Fruit fly (Drosophila melanogaster) whole organism, embryonic: Measurements from ENCODE around the gene synr.

Source experiments
- Atf-2 ChIP-seq: fragments of 200-800 bp; sonication (Bioruptor generic); optimal IDR thresholded peaks from 2 replicates; lab custom pipeline; 2016; ENCODE audit warnings: missing biosample characterization, missing genetic modification characterization
- Awh ChIP-seq: fragments of 200-800 bp; sonication (Bioruptor generic); IDR thresholded peaks from 2 replicates; pipeline ENCODE4, ENCODE4 v1.3.6; 2022; ENCODE audit warnings: missing biosample characterization, missing genetic modification characterization
- B-H2 ChIP-seq: fragments of 200-800 bp; sonication (Bioruptor generic); optimal IDR thresholded peaks from 2 replicates; lab custom pipeline; 2018; ENCODE audit warnings: missing biosample characterization, mild to moderate bottlenecking, missing genetic modification characterization
- Bgb ChIP-seq: fragments of 200-800 bp; sonication (Bioruptor generic); IDR thresholded peaks from 2 replicates; pipeline ENCODE4 v1.3.6; 2022; ENCODE audit warnings: missing biosample characterization, missing genetic modification characterization; ENCODE audit not compliant: partially characterized antibody
- CG10147 ChIP-seq: fragments of 200-800 bp; sonication (Bioruptor generic); optimal IDR thresholded peaks from 2 replicates; lab custom pipeline; 2019; ENCODE audit warnings: missing biosample characterization, mild to moderate bottlenecking, missing genetic modification characterization, moderate library complexity
- CG1024 ChIP-seq: fragments of 200-800 bp; sonication (Bioruptor generic); IDR thresholded peaks from 2 replicates; pipeline ENCODE4 v1.3.6; 2022; ENCODE audit warnings: missing biosample characterization, missing genetic modification characterization
- CG13424 ChIP-seq: fragments of 200-800 bp; sonication (Bioruptor generic); optimal IDR thresholded peaks from 2 replicates; lab custom pipeline; 2019; ENCODE audit warnings: missing biosample characterization, mild to moderate bottlenecking, missing genetic modification characterization, moderate library complexity
- CG13894 ChIP-seq: fragments of 200-800 bp; sonication (Bioruptor generic); optimal IDR thresholded peaks from 3 replicates; lab custom pipeline; 2018; ENCODE audit warnings: missing biosample characterization, mild to moderate bottlenecking, missing genetic modification characterization, moderate library complexity
- CG15514 ChIP-seq: fragments of 200-800 bp; sonication (Bioruptor generic); optimal IDR thresholded peaks from 3 replicates; lab custom pipeline; 2017; ENCODE audit warnings: missing biosample characterization, missing genetic modification characterization, mild to moderate bottlenecking, moderate library complexity, missing genetic modification reagents
- CG15601 ChIP-seq: fragments of 200-800 bp; sonication (Bioruptor generic); optimal IDR thresholded peaks from 3 replicates; lab custom pipeline; 2019; ENCODE audit warnings: missing biosample characterization, mild to moderate bottlenecking, missing genetic modification characterization, moderate library complexity
- CG17186 ChIP-seq: fragments of 200-800 bp; sonication (Bioruptor generic); optimal IDR thresholded peaks from 3 replicates; lab custom pipeline; 2017; ENCODE audit warnings: missing biosample characterization, missing genetic modification reagents, missing genetic modification characterization
- CG17802 ChIP-seq: fragments of 200-800 bp; sonication (Bioruptor generic); optimal IDR thresholded peaks from 2 replicates; lab custom pipeline; 2018; ENCODE audit warnings: missing biosample characterization, mild to moderate bottlenecking, missing genetic modification characterization, moderate library complexity
- CG17829 ChIP-seq: fragments of 200-800 bp; optimal IDR thresholded peaks from 2 replicates; lab custom pipeline; 2019; ENCODE audit warnings: missing biosample characterization, mild to moderate bottlenecking, missing genetic modification characterization, moderate library complexity
- CG32532 ChIP-seq: fragments of 200-800 bp; sonication (Bioruptor generic); IDR thresholded peaks from 2 replicates; pipeline ENCODE4 v1.3.6; 2022; ENCODE audit warnings: missing biosample characterization, missing genetic modification characterization
- CG34376 ChIP-seq: fragments of 200-800 bp; sonication (Bioruptor generic); optimal IDR thresholded peaks from 2 replicates; lab custom pipeline; 2018; ENCODE audit warnings: missing biosample characterization, mild to moderate bottlenecking, missing genetic modification characterization
- CG3995 ChIP-seq: fragments of 200-800 bp; sonication (Bioruptor generic); optimal IDR thresholded peaks from 3 replicates; lab custom pipeline; 2016; ENCODE audit warnings: missing biosample characterization, missing genetic modification characterization
- CG6683 ChIP-seq: fragments of 200-800 bp; sonication (Bioruptor generic); optimal IDR thresholded peaks from 2 replicates; lab custom pipeline; 2017; ENCODE audit warnings: missing biosample characterization, mild to moderate bottlenecking, missing genetic modification characterization, missing genetic modification reagents
- CG7556 ChIP-seq: fragments of 200-800 bp; sonication (Bioruptor generic); optimal IDR thresholded peaks from 2 replicates; lab custom pipeline; 2017; ENCODE audit warnings: missing biosample characterization, mild to moderate bottlenecking, missing genetic modification characterization
- CG9932 ChIP-seq: fragments of 200-800 bp; sonication (Bioruptor generic); IDR thresholded peaks from 2 replicates; pipeline ENCODE4 v1.3.6; 2022; ENCODE audit warnings: missing biosample characterization, missing genetic modification characterization
- CTCF ChIP-seq: fragments of 200-800 bp; sonication (Bioruptor generic); optimal IDR thresholded peaks from 2 replicates; lab custom pipeline; 2017; ENCODE audit warnings: missing biosample characterization, mild to moderate bottlenecking, missing genetic modification characterization, moderate library complexity
- CrebB ChIP-seq: fragments of 200-800 bp; sonication (Bioruptor generic); optimal IDR thresholded peaks from 3 replicates; lab custom pipeline; 2018; ENCODE audit warnings: missing biosample characterization, mild to moderate bottlenecking, missing genetic modification characterization
- Deaf1 ChIP-seq: fragments of 200-800 bp; optimal IDR thresholded peaks from 3 replicates; lab custom pipeline; 2019; ENCODE audit warnings: missing biosample characterization, mild to moderate bottlenecking, missing genetic modification characterization, moderate library complexity
- Dip3 ChIP-seq: fragments of 200-800 bp; sonication (Bioruptor generic); optimal IDR thresholded peaks from 3 replicates; lab custom pipeline; 2016; ENCODE audit warnings: missing biosample characterization, missing genetic modification characterization
- Dp ChIP-seq: fragments of 200-800 bp; sonication (Bioruptor generic); optimal IDR thresholded peaks from 2 replicates; lab custom pipeline; 2018; ENCODE audit warnings: missing biosample characterization, mild to moderate bottlenecking, missing genetic modification characterization, moderate library complexity
- Ets97D ChIP-seq: fragments of 200-800 bp; sonication (Bioruptor generic); optimal IDR thresholded peaks from 3 replicates; lab custom pipeline; 2016; ENCODE audit warnings: missing biosample characterization, missing genetic modification characterization
- Fer2 ChIP-seq: fragments of 200-800 bp; sonication (Bioruptor generic); optimal IDR thresholded peaks from 2 replicates; lab custom pipeline; 2018; ENCODE audit warnings: missing biosample characterization, mild to moderate bottlenecking, missing genetic modification characterization, moderate library complexity
- HLH4C ChIP-seq: fragments of 200-800 bp; sonication (Bioruptor generic); IDR thresholded peaks from 3 replicates; pipeline ENCODE4 v1.3.6; 2022; ENCODE audit warnings: missing biosample characterization, missing genetic modification characterization; ENCODE audit not compliant: partially characterized antibody
- MTF-1 ChIP-seq: fragments of 200-800 bp; sonication (Bioruptor generic); optimal IDR thresholded peaks from 2 replicates; lab custom pipeline; 2018; ENCODE audit warnings: missing biosample characterization, mild to moderate bottlenecking, missing genetic modification characterization, borderline replicate concordance
- Mad ChIP-seq: fragments of 200-800 bp; sonication (Bioruptor generic); optimal IDR thresholded peaks from 2 replicates; lab custom pipeline; 2016; ENCODE audit warnings: missing biosample characterization, missing genetic modification characterization
- Med ChIP-seq: fragments of 200-800 bp; sonication (Bioruptor generic); peaks from one replicate; lab custom pipeline; 2016; ENCODE audit warnings: missing biosample characterization, missing genetic modification characterization, mild to moderate bottlenecking, inconsistent platforms, moderate library complexity
- NFAT ChIP-seq: fragments of 200-800 bp; sonication (Bioruptor generic); IDR thresholded peaks from 2 replicates; pipeline ENCODE4 v1.3.6; 2022; ENCODE audit warnings: missing biosample characterization, missing genetic modification characterization
- Opbp ChIP-seq: fragments of 200-800 bp; sonication (Bioruptor generic); IDR thresholded peaks from 3 replicates; pipeline ENCODE4 v1.3.6; 2022; ENCODE audit warnings: missing biosample characterization, missing genetic modification characterization; ENCODE audit not compliant: partially characterized antibody
- Ptx1 ChIP-seq: fragments of 200-800 bp; sonication (Bioruptor generic); IDR thresholded peaks from 2 replicates; pipeline ENCODE4 v1.3.6; 2022; ENCODE audit warnings: missing biosample characterization, missing genetic modification characterization
- Trl ChIP-seq, 3 experiments: fragments of >200 bp in 2 of 3; fragments of 200-800 bp in 1 of 3; sonication (Bioruptor generic) in 1 of 3; optimal IDR thresholded peaks; 2 replicates in 1 of 3; 3 replicates in 2 of 3; lab custom pipeline; 2016 to 2017; ENCODE audit warnings: missing biosample characterization in 1 of 3, missing genetic modification characterization in 1 of 3
- YL-1 ChIP-seq: fragments of 200-800 bp; sonication (Bioruptor generic); optimal IDR thresholded peaks from 3 replicates; lab custom pipeline; 2017; ENCODE audit warnings: missing biosample characterization, mild to moderate bottlenecking, missing genetic modification characterization
- ac ChIP-seq: fragments of 200-800 bp; sonication (Bioruptor generic); optimal IDR thresholded peaks from 3 replicates; lab custom pipeline; 2017; ENCODE audit warnings: missing biosample characterization, mild to moderate bottlenecking, missing genetic modification characterization
- bsh ChIP-seq, 2 experiments: fragments of 200-800 bp; sonication (Bioruptor generic); optimal IDR thresholded peaks; 2 replicates each; lab custom pipeline; 2017 to 2018; ENCODE audit warnings: mild to moderate bottlenecking in 2 of 2, missing biosample characterization in 2 of 2, missing genetic modification characterization in 2 of 2, moderate library complexity in 1 of 2
- ci ChIP-seq: fragments of 200-800 bp; sonication (Bioruptor generic); IDR thresholded peaks from 3 replicates; pipeline ENCODE4 v1.3.6; 2022; ENCODE audit warnings: missing biosample characterization, missing genetic modification characterization
- dm ChIP-seq: fragments of 200-800 bp; sonication (Bioruptor generic); optimal IDR thresholded peaks from 3 replicates; lab custom pipeline; 2016; ENCODE audit warnings: missing biosample characterization, missing genetic modification characterization
- gfzf ChIP-seq: fragments of 200-800 bp; sonication (Bioruptor generic); optimal IDR thresholded peaks from 2 replicates; lab custom pipeline; 2016; ENCODE audit warnings: missing biosample characterization, mild to moderate bottlenecking, missing genetic modification characterization, moderate library complexity
- maf-S ChIP-seq: fragments of 200-800 bp; sonication (Bioruptor generic); optimal IDR thresholded peaks from 2 replicates; lab custom pipeline; 2016; ENCODE audit warnings: missing biosample characterization, missing genetic modification characterization
- nmo ChIP-seq: fragments of 200-800 bp; sonication (Bioruptor generic); optimal IDR thresholded peaks from 2 replicates; lab custom pipeline; 2018; ENCODE audit warnings: missing biosample characterization, mild to moderate bottlenecking, missing genetic modification characterization, moderate library complexity
- pzg ChIP-seq: fragments of 200-800 bp; sonication (Bioruptor generic); optimal IDR thresholded peaks from 3 replicates; lab custom pipeline; 2018; ENCODE audit warnings: missing biosample characterization, mild to moderate bottlenecking, missing genetic modification characterization, moderate library complexity
- sens-2 ChIP-seq: fragments of 200-800 bp; sonication (Bioruptor generic); IDR thresholded peaks from 2 replicates; pipeline ENCODE4 v1.3.6; 2022; ENCODE audit warnings: missing biosample characterization, missing genetic modification characterization
- sima ChIP-seq: fragments of 200-800 bp; sonication (Bioruptor generic); optimal IDR thresholded peaks from 2 replicates; lab custom pipeline; 2016; ENCODE audit warnings: missing biosample characterization, missing genetic modification characterization
- slbo ChIP-seq: fragments of 200-800 bp; sonication (Bioruptor generic); IDR thresholded peaks from 2 replicates; pipeline ENCODE4 v1.3.6; 2022; ENCODE audit warnings: missing biosample characterization, missing genetic modification characterization
- sug ChIP-seq: fragments of 200-800 bp; optimal IDR thresholded peaks from 2 replicates; lab custom pipeline; 2019; ENCODE audit warnings: missing biosample characterization, mild to moderate bottlenecking, missing genetic modification characterization, moderate library complexity
- tna ChIP-seq: fragments of 200-800 bp; sonication (Bioruptor generic); IDR thresholded peaks from 2 replicates; pipeline ENCODE4 v1.3.6; 2022; ENCODE audit warnings: missing biosample characterization, missing genetic modification characterization; ENCODE audit not compliant: partially characterized antibody

Gene synr

dm6 chr2L:4973731-4974415 lies 31.3 kb downstream of the synr start, which contains the start of gene mRpL28 (continued):
- TF ChIP-seq CG34376: peak; percentile 19
- peak; percentile 40; the same call in 1 of the 3 replicates for TF ChIP-seq Opbp (GFP tag; lab: Robert Waterston, UW)
- peak; percentile 21 for TF ChIP-seq CG15601 (tag; lab: Kevin White, UChicago)
- TF ChIP-seq CTCF (GFP tag; lab: Kevin White, UChicago): peak; percentile 3
- no peak for TF ChIP-seq Fer2 (tag; lab: Kevin White, UChicago)
- TF ChIP-seq CG10147 (GFP tag; lab: Kevin White, UChicago): peak; percentile 12
- TF ChIP-seq Deaf1 (tag; lab: Kevin White, UChicago): no peak
- peak; percentile 44 for TF ChIP-seq pzg (GFP tag; lab: Kevin White, UChicago)
- peak; percentile 48 for TF ChIP-seq sug (tag; lab: Kevin White, UChicago)
- TF ChIP-seq CG9932: peak; percentile 67
- 0 out of 3 replicates have a peak, but pooled peaks have one; percentile 56 for TF ChIP-seq ci (GFP tag; lab: Robert Waterston, UW)
- TF ChIP-seq Ets97D (GFP tag; lab: Kevin White, UChicago): peak; percentile 30
- no peak for TF ChIP-seq dm (GFP tag; lab: Kevin White, UChicago)
- TF ChIP-seq CG3995 (GFP tag; lab: Kevin White, UChicago): peak; percentile 29
- TF ChIP-seq Bgb (GFP tag; lab: Robert Waterston, UW): peak; percentile 10; the same call in 1 of the 2 replicates
- TF ChIP-seq CG17802 (tag; lab: Kevin White, UChicago): peak; percentile 4
- peak; percentile 10 for TF ChIP-seq CG17186 (GFP tag; lab: Kevin White, UChicago)
- TF ChIP-seq Ptx1: 0 out of 2 replicates have a peak, but pooled peaks have one; percentile 36
- no peak for TF ChIP-seq Atf-2 (GFP tag; lab: Kevin White, UChicago)
- TF ChIP-seq CG17829 (tag; lab: Kevin White, UChicago): peak; percentile 7
- TF ChIP-seq CG6683: peak; percentile 20
- TF ChIP-seq CG1024 (GFP tag; lab: Robert Waterston, UW): no peak
- 0 out of 3 replicates have a peak, but pooled peaks have one; percentile 13 for TF ChIP-seq HLH4C (GFP tag; lab: Robert Waterston, UW)
- peak; percentile 44 for TF ChIP-seq CG13424 (tag; lab: Kevin White, UChicago)
- TF ChIP-seq nmo (GFP tag; lab: Kevin White, UChicago): peak; percentile 12
- peak; percentile 26 for TF ChIP-seq CG15514
- TF ChIP-seq Dip3 (GFP tag; lab: Kevin White, UChicago): peak; percentile 26
- TF ChIP-seq NFAT (GFP tag; lab: Robert Waterston, UW): no peak
- no peak for TF ChIP-seq CG13894
- no peak for TF ChIP-seq MTF-1 (GFP tag; lab: Kevin White, UChicago)
- TF ChIP-seq Awh: no peak
- TF ChIP-seq Med: peak; percentile 63
- TF ChIP-seq YL-1: peak; percentile 89
- peak; percentile 11 for TF ChIP-seq Dp (GFP tag; lab: Kevin White, UChicago)
- peak; percentile 42; the same call in 1 of the 2 replicates for TF ChIP-seq slbo (GFP tag; lab: Robert Waterston, UW)
- peak; percentile 43 for TF ChIP-seq B-H2
- TF ChIP-seq tna (GFP tag; lab: Robert Waterston, UW): no peak
- no peak for TF ChIP-seq Trl (optimal IDR thresholded peaks at IDR 0.05; lab: Kevin White, UChicago)
- TF ChIP-seq Trl (GFP tag; optimal IDR thresholded peaks at IDR 0.05; lab: Kevin White, UChicago): peak; percentile 15
- TF ChIP-seq gfzf (GFP tag; lab: Kevin White, UChicago): peak; percentile 13
- peak; percentile 15; the same call in 1 of the 2 replicates for TF ChIP-seq CG32532 (GFP tag; lab: Robert Waterston, UW)
- no peak for TF ChIP-seq ac
- TF ChIP-seq Mad (GFP tag; lab: Kevin White, UChicago): peak; percentile 18
- TF ChIP-seq sens-2 (GFP tag; lab: Robert Waterston, UW): no peak
- TF ChIP-seq bsh (GFP tag; optimal IDR thresholded peaks at IDR 0.05; lab: Kevin White, UChicago): peak in 1 of 2 experiments; percentile 18
- no peak for TF ChIP-seq CrebB (tag; lab: Kevin White, UChicago)
- no peak for TF ChIP-seq CG7556 (GFP tag; lab: Kevin White, UChicago)
- TF ChIP-seq sima (GFP tag; lab: Kevin White, UChicago): no peak
- no peak for TF ChIP-seq maf-S (GFP tag; lab: Kevin White, UChicago)
